Worm (Caenorhabditis elegans): ENCODE measurements around the gene eif-3.G.

DNA sequence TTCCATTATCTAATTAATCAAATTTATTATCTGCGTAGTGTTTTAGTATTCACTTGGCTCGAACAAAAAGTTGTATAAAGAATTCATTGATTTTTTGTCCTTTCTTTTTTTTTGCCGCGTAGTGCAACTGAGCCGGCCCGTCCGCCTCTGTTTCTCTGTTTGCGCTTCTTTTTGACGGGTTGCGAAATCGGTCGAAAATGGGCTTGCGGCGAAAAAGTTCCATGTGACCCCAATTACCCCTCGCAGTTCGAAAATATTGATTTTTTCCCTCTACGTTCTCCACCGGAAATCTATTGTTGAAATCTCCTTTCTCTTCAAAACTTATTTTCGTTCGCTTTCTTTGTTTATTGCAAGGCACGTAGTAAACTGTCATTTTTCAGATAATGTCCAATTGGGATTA lies 14.9 kb downstream of the eif-3.G start, which contains the start of gene zyg-9:
- TF ChIP-seq M03D4.4 (tag; optimal IDR thresholded peaks at IDR 0.05), result no peak
- TF ChIP-seq nhr-237 (tag; optimal IDR thresholded peaks at IDR 0.05), result no peak
- TF ChIP-seq flh-1 (GFP tag; optimal IDR thresholded peaks at IDR 0.05), result no peak

Measured in whole organism, mixed stage, embryonic.